Fruit fly (Drosophila melanogaster) whole organism, prepupa: Measurements from ENCODE around the gene CG8461.

Source experiments
- CG10631 ChIP-seq: fragments of 200-800 bp; sonication (Bioruptor generic); optimal IDR thresholded peaks from 2 replicates; lab custom pipeline; 2016; ENCODE audit warnings: missing biosample characterization, missing genetic modification characterization
- CG11294 ChIP-seq: fragments of 200-800 bp; sonication (Bioruptor generic); IDR thresholded peaks from 2 replicates; pipeline ENCODE4 v1.3.6; 2022; ENCODE audit warnings: missing biosample characterization, missing genetic modification characterization
- CG11762 ChIP-seq: fragments of 200-800 bp; sonication (Bioruptor generic); optimal IDR thresholded peaks from 3 replicates; lab custom pipeline; 2016; ENCODE audit warnings: missing biosample characterization, missing genetic modification characterization; ENCODE audit not compliant: insufficient read depth
- CG11902 ChIP-seq: fragments of 200-800 bp; sonication (Bioruptor generic); optimal IDR thresholded peaks from 3 replicates; lab custom pipeline; 2016; ENCODE audit warnings: missing biosample characterization, missing genetic modification characterization
- CG15336 ChIP-seq: fragments of 200-800 bp; sonication (Bioruptor generic); IDR thresholded peaks from 2 replicates; pipeline ENCODE4 v1.3.6; 2022; ENCODE audit warnings: missing biosample characterization, missing genetic modification characterization
- CG1621 ChIP-seq: fragments of 200-800 bp; sonication (Bioruptor generic); optimal IDR thresholded peaks from 3 replicates; lab custom pipeline; 2018; ENCODE audit warnings: missing biosample characterization, mild to moderate bottlenecking, missing genetic modification characterization
- CG16779 ChIP-seq: fragments of 200-800 bp; sonication (Bioruptor generic); optimal IDR thresholded peaks from 3 replicates; lab custom pipeline; 2017; ENCODE audit warnings: missing biosample characterization, mild to moderate bottlenecking, missing genetic modification characterization
- CG3032 ChIP-seq: fragments of 200-800 bp; optimal IDR thresholded peaks from 2 replicates; lab custom pipeline; 2019; ENCODE audit warnings: missing biosample characterization, mild to moderate bottlenecking, missing genetic modification characterization, moderate library complexity
- CG31627 ChIP-seq: fragments of 200-800 bp; sonication (Bioruptor generic); optimal IDR thresholded peaks from 3 replicates; lab custom pipeline; 2016; ENCODE audit warnings: missing biosample characterization, missing genetic modification characterization
- CG3919 ChIP-seq: fragments of 200-800 bp; sonication (Bioruptor generic); optimal IDR thresholded peaks from 3 replicates; lab custom pipeline; 2016; ENCODE audit warnings: missing biosample characterization, missing genetic modification characterization
- CG6163 ChIP-seq: fragments of 200-800 bp; sonication (Bioruptor generic); IDR thresholded peaks from 3 replicates; pipeline ENCODE4 v1.3.6; 2022; ENCODE audit warnings: missing biosample characterization, missing genetic modification characterization
- CG6276 ChIP-seq: fragments of 200-800 bp; sonication (Bioruptor generic); optimal IDR thresholded peaks from 2 replicates; lab custom pipeline; 2017; ENCODE audit warnings: missing biosample characterization, mild to moderate bottlenecking, missing genetic modification characterization
- CG6792 ChIP-seq: fragments of 200-800 bp; sonication (Bioruptor generic); optimal IDR thresholded peaks from 3 replicates; lab custom pipeline; 2016; ENCODE audit warnings: missing biosample characterization, missing genetic modification characterization
- CG6808 ChIP-seq: fragments of 200-800 bp; sonication (Bioruptor generic); optimal IDR thresholded peaks from 3 replicates; lab custom pipeline; 2017; ENCODE audit warnings: missing biosample characterization, missing genetic modification characterization, mild to moderate bottlenecking, moderate library complexity, missing genetic modification reagents
- CG6854 ChIP-seq: fragments of 200-800 bp; sonication (Bioruptor generic); optimal IDR thresholded peaks from 2 replicates; lab custom pipeline; 2017; ENCODE audit warnings: missing biosample characterization, mild to moderate bottlenecking, missing genetic modification characterization
- CG8632 ChIP-seq: fragments of 200-800 bp; sonication (Bioruptor generic); optimal IDR thresholded peaks from 3 replicates; lab custom pipeline; 2016; ENCODE audit warnings: missing biosample characterization, missing genetic modification characterization
- Eip78C ChIP-seq: fragments of 200-800 bp; sonication (Bioruptor generic); peaks from one replicate; lab custom pipeline; 2016; ENCODE audit warnings: missing biosample characterization, missing genetic modification characterization
- Eip93F ChIP-seq: fragments of 200-800 bp; sonication (Bioruptor generic); optimal IDR thresholded peaks from 2 replicates; lab custom pipeline; 2016; ENCODE audit warnings: missing biosample characterization, mild to moderate bottlenecking, missing genetic modification characterization
- Ets21C ChIP-seq: fragments of 200-800 bp; sonication (Bioruptor generic); optimal IDR thresholded peaks from 3 replicates; lab custom pipeline; 2016; ENCODE audit warnings: missing biosample characterization, missing genetic modification characterization
- Ets96B ChIP-seq: fragments of 200-800 bp; optimal IDR thresholded peaks from 2 replicates; lab custom pipeline; 2019; ENCODE audit warnings: missing biosample characterization, mild to moderate bottlenecking, missing genetic modification characterization, moderate library complexity
- Gug ChIP-seq: fragments of 200-800 bp; sonication (Bioruptor generic); IDR thresholded peaks from 2 replicates; pipeline ENCODE4 v1.3.6; 2022; ENCODE audit warnings: missing biosample characterization, missing genetic modification characterization
- Hr38 ChIP-seq: sonication (Bioruptor generic); optimal IDR thresholded peaks from 2 replicates; lab custom pipeline; 2016; ENCODE audit warnings: missing biosample characterization, missing genetic modification characterization
- Hr39 ChIP-seq: fragments of 200-800 bp; sonication (Bioruptor generic); optimal IDR thresholded peaks from 2 replicates; lab custom pipeline; 2016; ENCODE audit warnings: missing biosample characterization, missing genetic modification characterization
- Lpt ChIP-seq: fragments of 200-800 bp; sonication (Bioruptor generic); optimal IDR thresholded peaks from 3 replicates; lab custom pipeline; 2016; ENCODE audit warnings: missing biosample characterization, missing genetic modification characterization
- Smox ChIP-seq: fragments of 200-800 bp; sonication (Bioruptor generic); optimal IDR thresholded peaks from 3 replicates; lab custom pipeline; 2016; ENCODE audit warnings: missing biosample characterization, missing genetic modification characterization
- Sox102F ChIP-seq: fragments of 200-800 bp; sonication (Bioruptor generic); optimal IDR thresholded peaks from 2 replicates; lab custom pipeline; 2016; ENCODE audit warnings: missing biosample characterization, mild to moderate bottlenecking, missing genetic modification characterization
- Sox14 ChIP-seq: fragments of 200-800 bp; sonication (Bioruptor generic); optimal IDR thresholded peaks from 3 replicates; lab custom pipeline; 2016; ENCODE audit warnings: missing biosample characterization, missing genetic modification characterization
- Sox15 ChIP-seq: fragments of 200-800 bp; sonication (Bioruptor generic); optimal IDR thresholded peaks from 3 replicates; lab custom pipeline; 2016; ENCODE audit warnings: missing biosample characterization, missing genetic modification characterization
- achi ChIP-seq: fragments of 200-800 bp; sonication (Bioruptor generic); optimal IDR thresholded peaks from 3 replicates; lab custom pipeline; 2016; ENCODE audit warnings: missing biosample characterization, missing genetic modification characterization
- acj6 ChIP-seq: fragments of 200-800 bp; sonication (Bioruptor generic); optimal IDR thresholded peaks from 3 replicates; lab custom pipeline; 2016; ENCODE audit warnings: missing biosample characterization, missing genetic modification characterization
- cyc ChIP-seq: fragments of 200-800 bp; sonication (Bioruptor generic); optimal IDR thresholded peaks from 3 replicates; lab custom pipeline; 2016; ENCODE audit warnings: missing biosample characterization, missing genetic modification characterization
- dac ChIP-seq: fragments of 200-800 bp; sonication (Bioruptor generic); optimal IDR thresholded peaks from 2 replicates; lab custom pipeline; 2017; ENCODE audit warnings: missing biosample characterization, mild to moderate bottlenecking, missing genetic modification characterization
- dsx ChIP-seq: fragments of 200-800 bp; optimal IDR thresholded peaks from 3 replicates; lab custom pipeline; 2019; ENCODE audit warnings: missing biosample characterization, mild to moderate bottlenecking, missing genetic modification characterization, moderate library complexity; ENCODE audit not compliant: poor library complexity, severe bottlenecking
- esn ChIP-seq: fragments of 200-800 bp; sonication (Bioruptor generic); optimal IDR thresholded peaks from 2 replicates; lab custom pipeline; 2016; ENCODE audit warnings: missing biosample characterization, mild to moderate bottlenecking, missing genetic modification characterization, moderate library complexity
- fd59A ChIP-seq: fragments of 200-800 bp; sonication (Bioruptor generic); optimal IDR thresholded peaks from 2 replicates; lab custom pipeline; 2017; ENCODE audit warnings: missing biosample characterization, mild to moderate bottlenecking, missing genetic modification characterization, missing genetic modification reagents
- fd85E ChIP-seq: fragments of 200-800 bp; sonication (Bioruptor generic); optimal IDR thresholded peaks from 3 replicates; lab custom pipeline; 2016; ENCODE audit warnings: missing biosample characterization, missing genetic modification characterization
- fkh ChIP-seq: fragments of 200-800 bp; sonication (Bioruptor generic); optimal IDR thresholded peaks from 3 replicates; lab custom pipeline; 2017; ENCODE audit warnings: missing biosample characterization, mild to moderate bottlenecking, missing genetic modification characterization, moderate library complexity
- net ChIP-seq: fragments of 200-800 bp; sonication (Bioruptor generic); optimal IDR thresholded peaks from 3 replicates; lab custom pipeline; 2016; ENCODE audit warnings: missing biosample characterization, missing genetic modification characterization
- pdm3 ChIP-seq: fragments of 200-800 bp; sonication (Bioruptor generic); optimal IDR thresholded peaks from 3 replicates; lab custom pipeline; 2016; ENCODE audit warnings: missing biosample characterization, missing genetic modification characterization
- salr ChIP-seq, 2 experiments: fragments of 200-800 bp; sonication (Bioruptor generic); optimal IDR thresholded peaks; 3 replicates each; lab custom pipeline; 2016 to 2018; ENCODE audit warnings: missing biosample characterization in 2 of 2, missing genetic modification characterization in 2 of 2, mild to moderate bottlenecking in 1 of 2
- spab ChIP-seq: fragments of 200-800 bp; sonication (Bioruptor generic); optimal IDR thresholded peaks from 2 replicates; lab custom pipeline; 2017; ENCODE audit warnings: missing biosample characterization, mild to moderate bottlenecking, missing genetic modification characterization, missing genetic modification reagents
- ss ChIP-seq, 2 experiments: fragments of 200-800 bp; sonication (Bioruptor generic); optimal IDR thresholded peaks; 2 replicates in 1 of 2; 3 replicates in 1 of 2; lab custom pipeline; 2017 to 2018; ENCODE audit warnings: mild to moderate bottlenecking in 2 of 2, missing biosample characterization in 2 of 2, missing genetic modification characterization in 2 of 2, moderate library complexity in 1 of 2
- vri ChIP-seq: fragments of 200-800 bp; sonication (Bioruptor generic); optimal IDR thresholded peaks from 3 replicates; lab custom pipeline; 2016; ENCODE audit warnings: missing biosample characterization, mild to moderate bottlenecking, missing genetic modification characterization

Gene CG8461

DNA sequence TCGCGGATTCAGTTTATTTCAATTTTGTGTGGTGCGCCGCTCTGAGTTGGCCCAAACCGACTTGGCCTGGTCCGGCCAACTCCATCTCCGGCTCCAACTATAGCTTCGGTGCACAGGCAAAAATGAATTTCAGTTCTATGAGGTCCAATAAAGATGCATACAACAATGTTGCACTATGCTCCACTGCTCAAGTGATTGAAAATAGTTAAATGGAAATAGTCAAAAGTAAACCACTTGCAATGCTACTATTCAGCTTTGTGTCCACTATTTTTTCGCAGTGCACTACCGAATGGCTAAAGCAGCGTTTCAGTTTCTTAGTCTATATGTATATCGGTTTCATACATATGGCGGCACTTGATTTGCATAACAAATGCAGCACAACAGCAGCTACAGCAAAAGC, 37.2 kb downstream of the CG8461 start (continued):
- TF ChIP-seq spab (GFP tag; lab: Kevin White, UChicago), result peak; percentile 36
- peak; percentile 32 for TF ChIP-seq CG31627 (GFP tag; lab: Kevin White, UChicago)
- no peak for TF ChIP-seq Hr38
- TF ChIP-seq Sox102F, result no peak
- TF ChIP-seq achi (GFP tag; lab: Kevin White, UChicago), result peak; percentile 65
- TF ChIP-seq fkh, result no peak
- peak; percentile 20 for TF ChIP-seq Smox (GFP tag; lab: Kevin White, UChicago)
- TF ChIP-seq vri, result no peak
- TF ChIP-seq esn (GFP tag; lab: Kevin White, UChicago), result peak; percentile 38
- peak; percentile 46 for TF ChIP-seq CG16779 (tag; lab: Kevin White, UChicago)
- peak; percentile 59 for TF ChIP-seq Ets96B (tag; lab: Kevin White, UChicago)
- TF ChIP-seq Eip78C (GFP tag; lab: Kevin White, UChicago), result peak; percentile 87
- no peak for TF ChIP-seq ss (GFP tag; optimal IDR thresholded peaks at IDR 0.05; lab: Kevin White, UChicago)
- TF ChIP-seq fd85E (GFP tag; lab: Kevin White, UChicago), result no peak
- TF ChIP-seq dac, result peak; percentile 75
- peak; percentile 89 for TF ChIP-seq CG15336 (GFP tag; lab: Robert Waterston, UW)
- peak; percentile 70 for TF ChIP-seq net (GFP tag; lab: Kevin White, UChicago)
- TF ChIP-seq CG11902, result peak; percentile 2
- peak; percentile 74 for TF ChIP-seq pdm3 (GFP tag; lab: Kevin White, UChicago)
- peak; percentile 38 for TF ChIP-seq CG6808 (GFP tag; lab: Kevin White, UChicago)
- no peak for TF ChIP-seq Ets21C
- TF ChIP-seq Hr39 (GFP tag; lab: Kevin White, UChicago), result peak; percentile 48
- TF ChIP-seq CG10631, result peak; percentile 67
- peak; percentile 34 for TF ChIP-seq CG1621 (tag; lab: Kevin White, UChicago)
- peak; percentile 49 for TF ChIP-seq CG3032 (tag; lab: Kevin White, UChicago)
- peak; percentile 86 for TF ChIP-seq Gug (GFP tag; lab: Robert Waterston, UW)
- TF ChIP-seq Eip93F, result no peak
- TF ChIP-seq acj6 (GFP tag; lab: Kevin White, UChicago), result peak; percentile 64
- peak; percentile 83 for TF ChIP-seq CG3919 (GFP tag; lab: Kevin White, UChicago)
- no peak for TF ChIP-seq Sox15 (GFP tag; lab: Kevin White, UChicago)
- TF ChIP-seq CG11762 (GFP tag; lab: Kevin White, UChicago), result peak; percentile 62
- TF ChIP-seq Lpt (GFP tag; lab: Kevin White, UChicago), result peak; percentile 86
- peak; percentile 84 for TF ChIP-seq CG6276 (GFP tag; lab: Kevin White, UChicago)
- peak; percentile 23 for TF ChIP-seq fd59A (GFP tag; lab: Kevin White, UChicago)
- peak in 1 of 2 experiments; percentile 54 for TF ChIP-seq salr (GFP tag; optimal IDR thresholded peaks at IDR 0.05; lab: Kevin White, UChicago)
- TF ChIP-seq CG6163 (GFP tag; lab: Robert Waterston, UW), result peak; percentile 92
- peak; percentile 45 for TF ChIP-seq CG6792 (GFP tag; lab: Kevin White, UChicago)
- TF ChIP-seq CG8632 (GFP tag; lab: Kevin White, UChicago), result peak; percentile 20
- TF ChIP-seq dsx, result peak; percentile 89
- TF ChIP-seq CG11294 (GFP tag; lab: Robert Waterston, UW), result peak; percentile 85
- TF ChIP-seq CG6854 (GFP tag; lab: Kevin White, UChicago), result no peak
- TF ChIP-seq Sox14 (GFP tag; lab: Kevin White, UChicago), result peak; percentile 72
- TF ChIP-seq cyc, result peak; percentile 48
